Fruit fly (Drosophila melanogaster) whole organism, adult: ENCODE data around the gene CG9962.

ENCODE experiments used
- CG11617 ChIP-seq: fragments of 200-800 bp; sonication (Bioruptor generic); optimal IDR thresholded peaks from 2 replicates; lab custom pipeline; 2017; ENCODE audit warnings: mild to moderate bottlenecking, missing biosample characterization, missing genetic modification reagents, missing genetic modification characterization
- CG12768 ChIP-seq: fragments of 200-800 bp; sonication (Bioruptor generic); optimal IDR thresholded peaks from 2 replicates; lab custom pipeline; 2017; ENCODE audit warnings: missing biosample characterization, missing genetic modification characterization, mild to moderate bottlenecking, moderate library complexity, missing genetic modification reagents
- CG14711 ChIP-seq: fragments of 200-800 bp; sonication (Bioruptor generic); optimal IDR thresholded peaks from 2 replicates; lab custom pipeline; 2018; ENCODE audit warnings: missing biosample characterization, mild to moderate bottlenecking, missing genetic modification characterization, moderate library complexity
- CG1620 ChIP-seq: fragments of 200-800 bp; sonication (Bioruptor generic); optimal IDR thresholded peaks from 2 replicates; lab custom pipeline; 2016; ENCODE audit warnings: missing biosample characterization, missing genetic modification characterization
- CG33017 ChIP-seq: fragments of 200-800 bp; sonication (Bioruptor generic); optimal IDR thresholded peaks from 2 replicates; lab custom pipeline; 2018; ENCODE audit warnings: missing biosample characterization, mild to moderate bottlenecking, missing genetic modification characterization, moderate library complexity
- CG5204 ChIP-seq: fragments of 200-800 bp; sonication (Bioruptor generic); optimal IDR thresholded peaks from 2 replicates; lab custom pipeline; 2016; ENCODE audit warnings: missing biosample characterization, missing genetic modification characterization
- CG7045 ChIP-seq: fragments of 200-800 bp; sonication (Bioruptor generic); optimal IDR thresholded peaks from 2 replicates; lab custom pipeline; 2017; ENCODE audit warnings: missing biosample characterization, mild to moderate bottlenecking, missing genetic modification characterization
- CG7101 ChIP-seq: fragments of 200-800 bp; sonication (Bioruptor generic); optimal IDR thresholded peaks from 2 replicates; lab custom pipeline; 2018; ENCODE audit warnings: missing biosample characterization, mild to moderate bottlenecking, missing genetic modification characterization, moderate library complexity
- Clk ChIP-seq: fragments of 200-800 bp; sonication (Bioruptor generic); optimal IDR thresholded peaks from 2 replicates; lab custom pipeline; 2017; ENCODE audit warnings: missing biosample characterization, missing genetic modification characterization
- Crg-1 ChIP-seq: fragments of 200-800 bp; sonication (Bioruptor generic); optimal IDR thresholded peaks from 2 replicates; lab custom pipeline; 2016; ENCODE audit warnings: missing biosample characterization, missing genetic modification characterization
- Hr96 ChIP-seq: fragments of 200-800 bp; sonication (Bioruptor generic); optimal IDR thresholded peaks from 2 replicates; lab custom pipeline; 2016; ENCODE audit warnings: missing biosample characterization, missing genetic modification characterization
- Mnt ChIP-seq: fragments of 200-800 bp; sonication (Bioruptor generic); optimal IDR thresholded peaks from 2 replicates; lab custom pipeline; 2016; ENCODE audit warnings: missing biosample characterization, mild to moderate bottlenecking, missing genetic modification characterization
- bab1 ChIP-seq: fragments of 200-800 bp; sonication (Bioruptor generic); optimal IDR thresholded peaks from 3 replicates; lab custom pipeline; 2019; ENCODE audit warnings: missing biosample characterization, mild to moderate bottlenecking, missing genetic modification characterization, moderate library complexity
- cic ChIP-seq: fragments of 200-800 bp; sonication (Bioruptor generic); optimal IDR thresholded peaks from 2 replicates; lab custom pipeline; 2017; ENCODE audit warnings: missing biosample characterization, mild to moderate bottlenecking, missing genetic modification characterization, moderate library complexity
- cnc ChIP-seq, 2 experiments: fragments of >200 bp; optimal IDR thresholded peaks; 2 replicates each; lab custom pipeline; 2017
- kay ChIP-seq: fragments of 200-800 bp; sonication (Bioruptor generic); peaks from one replicate; lab custom pipeline; 2016; ENCODE audit warnings: missing biosample characterization, missing genetic modification characterization, borderline replicate concordance
- ovo ChIP-seq: fragments of 200-800 bp; sonication (Bioruptor generic); optimal IDR thresholded peaks from 2 replicates; lab custom pipeline; 2016; ENCODE audit warnings: missing biosample characterization, missing genetic modification characterization
- pad ChIP-seq: fragments of 200-800 bp; sonication (Bioruptor generic); optimal IDR thresholded peaks from 3 replicates; lab custom pipeline; 2017; ENCODE audit warnings: missing biosample characterization, missing genetic modification characterization, mild to moderate bottlenecking, moderate library complexity, missing genetic modification reagents
- tj ChIP-seq: fragments of 200-800 bp; sonication (Bioruptor generic); optimal IDR thresholded peaks from 3 replicates; lab custom pipeline; 2017; ENCODE audit warnings: missing biosample characterization, mild to moderate bottlenecking, missing genetic modification characterization, moderate library complexity
- toe ChIP-seq: fragments of 200-800 bp; sonication (Bioruptor generic); optimal IDR thresholded peaks from 2 replicates; lab custom pipeline; 2016; ENCODE audit warnings: missing biosample characterization, missing genetic modification characterization

Gene CG9962

DNA sequence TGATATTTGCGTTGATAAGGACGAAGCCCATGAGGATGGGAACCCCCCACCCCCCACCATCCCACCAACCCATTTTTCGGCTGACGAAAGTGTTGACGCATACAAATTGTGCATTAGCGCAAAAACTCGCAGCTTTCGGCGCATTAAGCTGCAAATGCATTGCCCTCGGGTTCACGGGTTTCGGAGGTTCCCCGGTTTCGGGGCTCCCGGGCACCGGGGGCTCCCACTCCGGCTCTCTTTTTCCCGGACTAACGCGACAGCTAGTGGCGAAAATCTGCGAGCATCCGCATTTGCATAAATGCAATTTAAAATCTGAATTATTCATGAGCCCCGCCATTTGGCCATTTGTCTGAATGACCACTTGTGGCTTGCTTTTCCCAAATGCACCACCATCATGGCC is 20.0 kb downstream of the CG9962 start:
- TF ChIP-seq CG14711 (tag; lab: Kevin White, UChicago) (no peak), bab1 (no peak), kay (no peak), Crg-1 (GFP tag; lab: Kevin White, UChicago) (no peak), Hr96 (GFP tag; lab: Kevin White, UChicago) (no peak), CG7045 (no peak), CG33017 (no peak), Mnt (GFP tag; lab: Kevin White, UChicago) (no peak), CG12768 (no peak), CG1620 (GFP tag; lab: Kevin White, UChicago) (no peak), CG5204 (no peak)

DNA sequence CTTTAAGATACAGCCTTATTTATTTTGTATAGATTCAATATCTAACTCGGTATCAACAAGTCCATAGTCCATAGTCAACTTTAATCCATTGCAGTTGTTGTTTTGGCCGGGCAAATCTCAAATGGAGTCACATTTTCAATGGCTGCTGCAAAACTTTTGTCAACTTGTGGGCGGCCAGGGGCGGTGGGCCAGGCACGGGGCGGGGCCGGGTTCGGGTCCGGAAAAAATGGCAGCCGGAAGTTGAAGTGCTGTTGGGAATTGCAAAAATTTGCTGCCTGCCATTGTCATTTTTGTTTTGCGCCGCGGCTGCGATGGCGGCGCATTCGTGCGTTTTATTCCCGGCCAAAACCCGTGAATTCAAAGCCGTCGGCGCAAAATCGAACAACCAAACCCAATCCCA is 23.6 kb downstream of the CG9962 start:
- TF ChIP-seq CG14711 (tag; lab: Kevin White, UChicago), result no peak
- TF ChIP-seq CG7045, result no peak
- TF ChIP-seq kay, result no peak
- no peak for TF ChIP-seq pad (GFP tag; lab: Kevin White, UChicago)
- TF ChIP-seq Hr96 (GFP tag; lab: Kevin White, UChicago), result no peak
- no peak for TF ChIP-seq CG5204
- no peak for TF ChIP-seq CG7101 (tag; lab: Kevin White, UChicago)
- TF ChIP-seq cnc (optimal IDR thresholded peaks at IDR 0.05; lab: Kevin White, UChicago), result no peak
- no peak for TF ChIP-seq ovo (GFP tag; lab: Kevin White, UChicago)
- TF ChIP-seq Clk, result no peak

DNA sequence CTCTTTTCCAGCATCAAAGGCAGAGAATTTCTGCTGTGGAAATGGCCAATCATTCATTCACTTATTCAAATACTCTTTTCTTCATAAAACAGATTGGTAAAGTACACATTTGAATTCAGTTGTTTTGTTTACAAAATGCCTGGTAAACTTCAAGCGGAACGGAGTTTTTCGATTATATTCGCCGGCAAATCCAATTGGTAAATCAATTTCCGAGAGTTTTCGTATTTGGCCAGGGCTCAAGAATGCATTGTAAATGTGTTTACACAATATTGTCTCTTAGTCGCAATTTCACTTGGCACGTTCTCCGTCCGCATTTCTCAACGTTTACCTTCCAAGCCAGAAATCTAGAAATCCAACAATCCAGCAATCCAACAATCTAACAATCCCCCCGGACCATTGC is 27.6 kb downstream of the CG9962 start, which contains the start of gene CG43403:
CG43403 (plus strand) TSS at position 301 of the 400 bp plus-strand sequence.
- no peak for TF ChIP-seq tj
- TF ChIP-seq CG33017, result no peak
- TF ChIP-seq Mnt (GFP tag; lab: Kevin White, UChicago), result no peak
- no peak for TF ChIP-seq CG1620 (GFP tag; lab: Kevin White, UChicago)
- no peak for TF ChIP-seq cnc (optimal IDR thresholded peaks at IDR 0.05; lab: Kevin White, UChicago)
- no peak for TF ChIP-seq CG12768
- no peak for TF ChIP-seq kay
- TF ChIP-seq CG5204, result no peak
- TF ChIP-seq CG11617 (GFP tag; lab: Kevin White, UChicago), result no peak
- no peak for TF ChIP-seq ovo (GFP tag; lab: Kevin White, UChicago)
- no peak for TF ChIP-seq cic
- no peak for TF ChIP-seq toe (GFP tag; lab: Kevin White, UChicago)
- TF ChIP-seq Hr96 (GFP tag; lab: Kevin White, UChicago), result no peak
- TF ChIP-seq CG7045, result no peak
- no peak for TF ChIP-seq Crg-1 (GFP tag; lab: Kevin White, UChicago)
- no peak for TF ChIP-seq pad (GFP tag; lab: Kevin White, UChicago)

DNA sequence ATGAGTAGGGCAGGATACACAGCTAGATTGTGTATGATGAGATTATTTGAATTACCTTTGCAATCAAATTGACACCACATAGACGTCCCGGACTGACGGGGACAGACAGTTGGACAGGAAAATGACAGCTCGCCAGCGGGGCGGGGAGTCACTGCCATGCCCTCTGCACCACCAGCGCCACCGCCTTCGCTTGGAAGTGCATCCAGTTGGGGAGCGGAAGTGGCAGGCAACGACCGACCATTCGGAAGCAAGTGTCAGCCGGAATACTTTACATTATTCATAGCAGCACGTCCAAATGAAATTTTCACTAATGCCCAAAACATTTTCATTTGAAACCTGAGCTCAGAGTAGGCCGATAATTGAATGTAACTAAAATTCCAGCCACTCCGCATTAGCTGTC is 37.8 kb downstream of the CG9962 start, which contains the start of gene CG15395:
CG15395 (plus strand) TSS at position 301 of the 400 bp plus-strand sequence.
- TF ChIP-seq toe (GFP tag; lab: Kevin White, UChicago) (no peak), Clk (no peak), tj (no peak), CG14711 (tag; lab: Kevin White, UChicago) (no peak), CG33017 (no peak), Hr96 (GFP tag; lab: Kevin White, UChicago) (no peak), ovo (GFP tag; lab: Kevin White, UChicago) (no peak), CG1620 (GFP tag; lab: Kevin White, UChicago) (no peak), kay (no peak), cic (no peak), Crg-1 (GFP tag; lab: Kevin White, UChicago) (no peak), pad (GFP tag; lab: Kevin White, UChicago) (no peak), CG12768 (no peak), bab1 (no peak)

DNA sequence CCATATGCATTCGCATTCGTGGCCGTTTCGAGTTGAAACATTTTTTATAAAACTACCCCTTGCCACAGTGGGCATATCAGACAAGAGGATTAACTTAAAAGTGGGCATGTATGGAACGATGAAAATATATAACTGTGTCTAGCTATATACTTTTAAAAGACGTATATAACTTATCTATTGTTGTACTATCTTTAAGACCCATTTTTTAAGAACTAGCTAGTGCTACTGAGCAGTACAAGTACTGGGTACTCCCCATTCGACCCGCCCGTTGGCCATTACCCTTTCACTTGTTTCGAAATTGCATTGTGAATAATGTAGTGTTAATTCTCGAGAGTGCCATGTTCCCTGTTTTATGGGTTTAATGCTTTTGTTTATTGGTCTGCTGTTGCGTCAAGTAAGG is 40.8 kb downstream of the CG9962 start:
- no peak for TF ChIP-seq Mnt (GFP tag; lab: Kevin White, UChicago)
- no peak for TF ChIP-seq CG12768
- TF ChIP-seq Clk, result no peak
- TF ChIP-seq bab1, result no peak
- no peak for TF ChIP-seq CG7101 (tag; lab: Kevin White, UChicago)
- no peak for TF ChIP-seq pad (GFP tag; lab: Kevin White, UChicago)
- no peak for TF ChIP-seq cnc (optimal IDR thresholded peaks at IDR 0.05; lab: Kevin White, UChicago)
- TF ChIP-seq CG1620 (GFP tag; lab: Kevin White, UChicago), result no peak
- no peak for TF ChIP-seq CG14711 (tag; lab: Kevin White, UChicago)
- no peak for TF ChIP-seq tj
- no peak for TF ChIP-seq ovo (GFP tag; lab: Kevin White, UChicago)
